Fruit fly (Drosophila melanogaster): Measurements from ENCODE around the gene Taf1.

Gene Taf1

dm6 chr3R:6683671-6684070 is 37.0 kb downstream of the Taf1 start (continued):
- TF ChIP-seq CG14860 (GFP tag; IDR thresholded peaks at IDR 0.05; ENCODE audit: partially characterized antibody) (no peak), CG2199 (GFP tag; IDR thresholded peaks at IDR 0.05) (peak; percentile 83; the same call in 2 of the 3 replicates), PHDP (tag; optimal IDR thresholded peaks at IDR 0.05) (no peak), eyg (GFP tag; optimal IDR thresholded peaks at IDR 0.05) (no peak), YL-1 (GFP tag; optimal IDR thresholded peaks at IDR 0.05) (no peak)

- no peak for TF ChIP-seq CG31441 (GFP tag; IDR thresholded peaks at IDR 0.05)
- no peak for TF ChIP-seq Ada2b (GFP tag; IDR thresholded peaks at IDR 0.05)
- TF ChIP-seq H15 (GFP tag; IDR thresholded peaks at IDR 0.05): no peak
- no peak for TF ChIP-seq NC2β (GFP tag; optimal IDR thresholded peaks at IDR 0.05)
Observed at dm6 chr3R:6684145-6684544, 37.5 kb downstream of the Taf1 start, which contains the start of gene Edg84A. TSS of gene Edg84A (plus strand) at chr3R:6684445.

dm6 chr3R:6686428-6686827 is 39.7 kb downstream of the Taf1 start, which contains the start of gene Ccp84Ag:
TSS of gene Ccp84Ag (plus strand) at chr3R:6686728.
- TF ChIP-seq CG16815 (GFP tag; optimal IDR thresholded peaks at IDR 0.05) (no peak), Awh (GFP tag; IDR thresholded peaks at IDR 0.05) (no peak), corto (GFP tag; optimal IDR thresholded peaks at IDR 0.05) (no peak), Ets65A (GFP tag) (peak; percentile 52), CG4730 (GFP tag; IDR thresholded peaks at IDR 0.05) (no peak), vvl (GFP tag; IDR thresholded peaks at IDR 0.05) (peak; percentile 40; the same call in 1 of the 2 replicates), Doc2 (GFP tag; IDR thresholded peaks at IDR 0.05) (no peak), CG31224 (GFP tag; IDR thresholded peaks at IDR 0.05) (no peak), CG2120 (GFP tag; optimal IDR thresholded peaks at IDR 0.05) (no peak), kni (GFP tag; optimal IDR thresholded peaks at IDR 0.05) (peak; percentile 13), org-1 (GFP tag; optimal IDR thresholded peaks at IDR 0.05) (no peak), HLHmδ (GFP tag; optimal IDR thresholded peaks at IDR 0.05) (no peak), HLH54F (GFP tag; optimal IDR thresholded peaks at IDR 0.05) (no peak), NC2α (GFP tag; optimal IDR thresholded peaks at IDR 0.05) (no peak), CG1529 (GFP tag; optimal IDR thresholded peaks at IDR 0.05) (no peak), gsb-n (tag; optimal IDR thresholded peaks at IDR 0.05) (no peak), Fer2 (tag; optimal IDR thresholded peaks at IDR 0.05) (no peak), inv (GFP tag; IDR thresholded peaks at IDR 0.05; ENCODE audit: partially characterized antibody) (no peak), CG9215 (GFP tag; IDR thresholded peaks at IDR 0.05) (0 out of 2 replicates have a peak, but pooled peaks have one; percentile 12), knrl (GFP tag; IDR thresholded peaks at IDR 0.05; ENCODE audit: partially characterized antibody) (no peak), CG18619 (GFP tag; optimal IDR thresholded peaks at IDR 0.05) (no peak), CG3065 (GFP tag; optimal IDR thresholded peaks at IDR 0.05) (no peak), Hand (GFP tag; optimal IDR thresholded peaks at IDR 0.05) (no peak), crol (GFP tag; IDR thresholded peaks at IDR 0.05) (peak; percentile 21; the same call in 1 of the 2 replicates), D19B (GFP tag; optimal IDR thresholded peaks at IDR 0.05) (no peak)

dm6 chr3R:6687219-6687618 is 40.5 kb downstream of the Taf1 start:
- TF ChIP-seq gfzf (GFP tag; optimal IDR thresholded peaks at IDR 0.05) (no peak), maf-S (GFP tag; optimal IDR thresholded peaks at IDR 0.05) (no peak), so (GFP tag; IDR thresholded peaks at IDR 0.05) (no peak), ci (GFP tag; IDR thresholded peaks at IDR 0.05) (no peak), CG34422 (GFP tag; IDR thresholded peaks at IDR 0.05) (0 out of 3 replicates have a peak, but pooled peaks have one; percentile 8), Optix (GFP tag; IDR thresholded peaks at IDR 0.05) (0 out of 3 replicates have a peak, but pooled peaks have one; percentile 17), slbo (GFP tag; IDR thresholded peaks at IDR 0.05) (0 out of 2 replicates have a peak, but pooled peaks have one; percentile 33), zf30C (GFP tag; optimal IDR thresholded peaks at IDR 0.05) (no peak), Dip3 (GFP tag; optimal IDR thresholded peaks at IDR 0.05) (no peak), Ptx1 (GFP tag; IDR thresholded peaks at IDR 0.05) (0 out of 2 replicates have a peak, but pooled peaks have one; percentile 17), Aef1 (GFP tag; IDR thresholded peaks at IDR 0.05) (no peak), bab2 (GFP tag; optimal IDR thresholded peaks at IDR 0.05) (no peak), cato (GFP tag; optimal IDR thresholded peaks at IDR 0.05; ENCODE audit: borderline replicate concordance) (no peak), CG6654 (GFP tag; optimal IDR thresholded peaks at IDR 0.05) (no peak), hkb (optimal IDR thresholded peaks at IDR 0.05) (no peak), hkb (GFP tag; IDR thresholded peaks at IDR 0.05) (no peak), CG14860 (GFP tag; IDR thresholded peaks at IDR 0.05; ENCODE audit: partially characterized antibody) (0 out of 3 replicates have a peak, but pooled peaks have one; percentile 14)

Measured in whole organism, embryonic.